Fruit fly (Drosophila melanogaster) whole organism, larva: ENCODE data around the gene P5cr-2.
A peak's percentile ranks its signal among the peaks of the same experiment; 100 is the strongest.

Experiments used
- noc ChIP-seq: fragments of 200-800 bp; sonication (Bioruptor generic); optimal IDR thresholded peaks from 3 replicates; lab custom pipeline; 2019; ENCODE audit warnings: missing biosample characterization, mild to moderate bottlenecking, missing genetic modification characterization, moderate library complexity

P5cr-2 gene

DNA sequence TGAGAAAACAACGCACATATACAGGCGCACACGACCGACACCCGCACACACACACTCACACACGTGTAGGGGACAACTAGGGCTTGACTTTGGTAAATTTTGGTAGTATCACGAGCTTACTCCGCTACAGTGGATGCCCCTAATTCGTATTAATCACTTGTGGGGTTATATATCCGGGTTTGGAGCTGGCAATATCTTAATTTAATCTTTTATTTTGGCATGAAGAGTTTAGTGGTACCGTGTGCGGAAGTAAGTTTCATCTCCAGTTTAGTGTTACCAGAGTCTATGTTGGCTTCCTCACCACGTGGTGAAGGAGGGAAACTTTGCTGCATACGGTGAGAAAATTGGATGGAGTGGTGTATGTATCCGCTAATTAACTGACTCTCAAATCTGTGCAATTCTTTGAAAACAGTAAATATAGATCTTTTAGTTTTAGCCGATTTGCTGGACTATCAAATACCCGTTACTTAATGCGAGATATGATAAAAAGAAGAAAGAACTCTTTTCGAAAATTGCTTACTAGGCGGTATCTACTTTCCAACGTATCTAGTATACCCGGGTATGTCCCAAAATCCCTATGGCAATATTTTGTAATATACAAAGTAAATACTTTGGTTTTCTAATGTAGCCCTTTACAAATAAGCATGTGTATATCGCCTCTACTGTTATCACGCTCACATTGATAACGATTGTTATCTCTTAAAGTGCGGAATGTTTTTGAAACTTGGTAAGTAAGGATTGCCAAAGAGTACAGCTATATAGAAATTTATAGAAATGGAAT, at the start of gene P5cr-2, which contains the start of gene CG5823:
TSS of gene P5cr-2 (plus strand) at position 491 of the 781 bp plus-strand sequence.
TSS of gene CG5823 (minus strand) at position 263 of the 781 bp plus-strand sequence.
- TF ChIP-seq noc (tag; lab: Kevin White, UChicago): no peak

DNA sequence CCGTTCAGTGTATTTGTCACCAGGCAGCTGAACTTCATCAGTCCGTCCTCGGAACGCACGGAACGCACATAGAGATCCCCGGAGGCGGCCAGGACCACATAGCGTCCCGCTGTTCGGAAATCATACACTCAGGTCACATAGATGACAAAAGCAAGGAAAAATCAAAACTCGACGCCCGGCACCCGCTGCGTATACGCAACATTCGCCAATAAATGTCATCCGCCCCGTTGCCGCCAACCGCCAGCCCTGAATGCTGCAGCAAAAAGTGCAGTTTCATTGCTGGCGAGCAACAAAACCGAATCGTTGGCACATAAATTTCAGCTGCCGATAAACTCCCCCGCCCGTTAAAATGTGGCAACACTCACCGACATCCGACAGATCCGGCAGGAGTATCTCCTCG, 42.5 kb upstream of the P5cr-2 start:
- no peak for TF ChIP-seq noc (tag; lab: Kevin White, UChicago)

DNA sequence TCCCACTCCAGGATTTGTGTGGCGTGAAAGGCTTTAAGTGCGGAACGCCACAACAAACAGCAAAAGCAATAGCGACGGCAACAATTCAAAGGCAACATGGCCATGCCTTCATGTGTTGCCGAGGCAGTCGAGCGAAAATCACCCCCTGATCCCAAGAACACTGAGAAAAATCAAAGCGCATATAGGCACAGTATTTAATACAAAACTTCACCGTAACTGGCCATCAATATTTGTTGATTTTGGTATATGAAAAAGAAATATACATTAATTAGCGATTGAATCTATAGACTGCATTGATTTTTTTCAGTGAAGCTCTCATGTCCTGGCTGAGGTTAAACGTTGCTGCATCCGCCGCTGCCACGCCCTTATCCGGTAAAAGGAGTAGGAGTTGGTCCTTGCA, 33.5 kb upstream of the P5cr-2 start:
- TF ChIP-seq noc (tag; lab: Kevin White, UChicago): no peak

DNA sequence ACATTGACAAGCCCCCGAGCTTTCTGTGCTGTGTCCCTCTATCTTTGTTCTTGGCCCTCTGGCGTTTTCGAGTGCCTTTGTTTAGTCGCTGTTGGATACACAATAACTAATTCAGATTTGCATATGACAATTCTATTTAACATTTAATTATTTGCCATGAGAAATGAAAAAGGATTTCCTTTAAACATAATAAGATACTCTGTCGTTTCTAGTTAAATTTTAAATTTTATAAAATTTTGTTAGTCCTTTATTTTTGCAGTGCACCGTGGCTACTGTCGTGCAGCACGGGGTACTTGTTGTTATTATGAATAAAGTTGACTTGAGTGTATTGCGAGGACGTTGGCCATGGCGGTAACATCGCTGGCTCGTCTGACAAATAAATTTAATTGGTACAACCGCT, 31.8 kb upstream of the P5cr-2 start:
- no peak for TF ChIP-seq noc (tag; lab: Kevin White, UChicago)

dm6 chr3R:17505599-17505998, 29.0 kb upstream of the P5cr-2 start, which contains the start of gene Dscam3:
TSS of gene Dscam3 (minus strand) at chr3R:17505667.
- TF ChIP-seq noc (tag; lab: Kevin White, UChicago): no peak

DNA sequence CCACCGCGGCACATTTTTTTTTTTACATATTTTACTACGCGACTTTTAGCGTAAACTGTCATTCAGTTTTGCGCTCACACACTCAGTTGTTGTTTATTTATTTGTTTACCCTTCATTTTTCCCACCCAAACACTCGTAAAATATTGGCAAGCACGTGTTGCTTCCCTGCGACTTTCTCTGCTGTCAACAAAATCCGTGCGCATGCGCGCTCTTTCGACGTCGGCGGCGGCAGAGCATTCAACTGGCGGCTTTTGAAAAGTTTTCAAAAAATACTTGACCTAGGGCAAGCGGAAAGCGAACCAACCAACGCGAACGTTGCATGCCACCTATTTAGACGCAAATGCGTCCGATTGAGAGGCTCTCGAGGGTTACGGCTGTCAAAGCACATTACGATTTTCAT, 27.8 kb upstream of the P5cr-2 start:
- TF ChIP-seq noc (tag; lab: Kevin White, UChicago): no peak

dm6 chr3R:17526059-17526592, 8.5 kb upstream of the P5cr-2 start:
- TF ChIP-seq noc (tag; lab: Kevin White, UChicago): no peak

DNA sequence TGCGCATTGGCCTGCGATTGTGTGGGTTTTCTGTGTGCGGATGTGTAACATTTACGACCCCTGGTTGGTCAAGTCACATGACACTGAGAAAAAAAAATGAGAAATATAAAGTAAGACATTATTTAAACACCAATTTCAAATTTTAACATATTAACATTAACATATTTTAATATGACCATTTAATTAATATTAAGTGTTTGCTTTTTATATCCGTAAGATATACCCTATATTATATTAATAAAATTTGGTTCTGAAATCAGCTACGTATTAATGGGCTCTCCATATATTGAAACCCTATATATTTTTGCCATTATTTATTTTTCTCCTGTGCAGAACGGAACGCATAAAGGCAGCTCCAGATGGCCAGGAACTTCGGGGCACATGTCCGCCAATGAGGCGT, 4.2 kb upstream of the P5cr-2 start:
- TF ChIP-seq noc (tag; lab: Kevin White, UChicago): no peak

DNA sequence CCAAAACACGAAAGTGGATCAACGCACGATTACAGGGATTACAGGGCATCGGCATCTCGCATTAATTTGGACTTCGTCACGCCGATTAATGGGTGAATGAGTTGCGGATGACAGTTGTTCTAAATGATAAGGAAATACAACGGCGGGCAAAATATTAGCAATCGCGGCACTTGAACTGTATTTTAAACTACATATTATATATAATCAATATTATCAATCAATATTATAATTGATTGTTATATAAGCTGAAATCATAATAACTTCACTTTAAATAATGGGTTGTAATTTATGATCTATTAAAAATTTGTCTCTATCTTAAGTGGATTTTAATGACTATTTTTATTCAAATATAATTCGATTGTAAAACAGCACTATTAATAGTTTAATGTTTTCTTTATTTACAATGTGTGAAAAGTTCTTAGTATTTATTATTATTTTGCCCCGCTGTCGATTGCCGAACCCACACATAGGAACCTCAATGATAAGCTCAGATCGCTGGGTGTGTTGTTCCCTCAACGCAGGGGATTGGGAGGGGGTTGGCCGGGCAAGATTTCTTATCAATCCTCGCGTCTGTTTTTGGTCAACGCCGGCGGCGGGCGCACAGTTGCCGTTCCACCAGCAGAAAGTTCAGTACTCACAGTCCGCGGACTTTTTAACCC, 620 bp downstream of the P5cr-2 start:
- TF ChIP-seq noc (tag; lab: Kevin White, UChicago): peak; percentile 95

DNA sequence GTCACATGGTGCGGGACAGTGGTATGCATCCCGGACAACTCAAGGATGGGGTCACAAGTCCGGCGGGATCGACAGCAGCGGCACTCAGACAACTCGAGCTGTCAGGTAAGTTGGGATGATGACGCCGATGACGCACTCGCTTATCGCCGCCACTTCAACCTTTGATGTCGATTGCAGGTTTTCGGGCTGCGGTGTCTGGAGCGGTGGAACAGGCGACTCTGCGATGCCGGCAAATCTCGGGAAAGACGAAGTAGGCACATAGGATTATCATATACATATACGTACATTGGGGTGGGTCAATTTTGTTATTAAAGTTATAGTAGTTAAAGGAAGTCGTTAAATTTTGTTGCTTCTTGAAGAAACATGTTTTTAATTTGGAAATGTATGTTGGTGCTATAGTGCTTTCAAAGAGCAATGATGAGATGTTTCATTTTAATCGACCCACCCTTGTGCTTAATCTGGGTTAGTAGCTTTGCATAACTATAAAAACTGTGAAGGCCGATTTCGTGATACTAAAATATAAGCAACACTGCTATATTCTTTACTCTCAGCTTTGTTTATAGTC, 2.1 kb downstream of the P5cr-2 start:
- TF ChIP-seq noc (tag; lab: Kevin White, UChicago): peak; percentile 86

- TF ChIP-seq noc (tag; lab: Kevin White, UChicago): no peak
These were observed 5.3 kb downstream of the P5cr-2 start, which contains the start of gene SF1 for dm6 chr3R:17539789-17540496. TSS of gene SF1 (plus strand) at chr3R:17540421.

- TF ChIP-seq noc (tag; lab: Kevin White, UChicago): no peak
These were observed 5.8 kb downstream of the P5cr-2 start for dm6 chr3R:17540497-17540822.

dm6 chr3R:17544594-17544993, 10.0 kb downstream of the P5cr-2 start:
- no peak for TF ChIP-seq noc (tag; lab: Kevin White, UChicago)

dm6 chr3R:17546115-17546705, 11.6 kb downstream of the P5cr-2 start, which contains the start of gene Prx3:
TSS of gene Prx3 (minus strand) at chr3R:17546531.
- TF ChIP-seq noc (tag; lab: Kevin White, UChicago): no peak

DNA sequence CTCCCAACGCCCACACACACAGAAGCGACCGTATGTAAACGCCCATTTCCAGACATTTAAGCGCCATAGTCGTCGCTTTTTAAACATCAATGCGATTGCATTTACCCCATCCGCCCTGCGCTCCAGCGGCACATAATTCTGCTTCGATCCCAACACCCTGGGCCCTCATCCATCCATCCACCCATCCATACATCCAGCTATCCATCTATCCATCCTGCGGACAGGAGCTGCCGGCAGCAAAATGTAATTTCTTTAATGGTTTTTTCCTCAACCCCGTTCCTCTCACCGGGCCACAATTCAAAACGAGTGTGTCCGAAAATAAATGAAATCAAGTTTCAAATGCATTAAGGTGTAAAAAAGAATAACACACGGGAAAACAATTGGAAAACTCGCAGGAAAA, 15.4 kb downstream of the P5cr-2 start:
- no peak for TF ChIP-seq noc (tag; lab: Kevin White, UChicago)
